Fruit fly (Drosophila melanogaster): Measurements from ENCODE around the gene MED11.
A peak's percentile ranks its signal among the peaks of the same experiment; 100 is the strongest.

dm6 chr3L:18758894-18759569, 13.4 kb downstream of the MED11 start:
- TF ChIP-seq CG15336 (GFP tag; IDR thresholded peaks at IDR 0.05) (peak; percentile 63), CG31627 (GFP tag; optimal IDR thresholded peaks at IDR 0.05) (no peak), Lpt (GFP tag; optimal IDR thresholded peaks at IDR 0.05) (peak; percentile 84)
